Fruit fly (Drosophila melanogaster): ENCODE data around the gene Cox10.

The Cox10 gene

DNA sequence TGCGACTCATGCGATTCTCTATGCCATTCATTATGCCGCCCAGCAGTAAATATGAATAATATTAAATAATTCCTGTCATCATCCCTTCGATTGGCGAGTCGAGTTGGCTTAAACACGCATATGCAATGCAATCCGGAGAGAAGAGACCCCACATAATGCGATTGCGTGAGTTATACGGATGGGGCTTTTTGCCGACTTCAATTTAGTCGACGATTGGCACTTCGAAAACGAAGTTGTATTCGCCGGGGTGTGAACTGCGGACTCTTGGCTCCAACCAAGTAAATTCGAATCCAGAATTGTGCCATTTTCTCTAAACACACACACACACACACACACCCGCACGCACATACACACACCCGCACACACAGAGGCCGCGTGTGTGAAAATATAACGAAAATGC lies 45.0 kb downstream of the Cox10 start:
- TF ChIP-seq cg (GFP tag; optimal IDR thresholded peaks at IDR 0.05) (peak; percentile 65), Pdp1 (GFP tag; optimal IDR thresholded peaks at IDR 0.05) (peak in 1 of 2 experiments; percentile 40), Deaf1 (tag; optimal IDR thresholded peaks at IDR 0.05) (peak; percentile 83), ewg (GFP tag; optimal IDR thresholded peaks at IDR 0.05) (peak; percentile 90), CG32772 (GFP tag; IDR thresholded peaks at IDR 0.05) (no peak), CG10366 (GFP tag; IDR thresholded peaks at IDR 0.05) (no peak), Trl (optimal IDR thresholded peaks at IDR 0.05) (no peak), Trl (GFP tag; optimal IDR thresholded peaks at IDR 0.05) (peak; percentile 1), CG13296 (GFP tag; optimal IDR thresholded peaks at IDR 0.05) (no peak), Dfd (GFP tag; optimal IDR thresholded peaks at IDR 0.05) (peak in 1 of 2 experiments; percentile 8)

DNA sequence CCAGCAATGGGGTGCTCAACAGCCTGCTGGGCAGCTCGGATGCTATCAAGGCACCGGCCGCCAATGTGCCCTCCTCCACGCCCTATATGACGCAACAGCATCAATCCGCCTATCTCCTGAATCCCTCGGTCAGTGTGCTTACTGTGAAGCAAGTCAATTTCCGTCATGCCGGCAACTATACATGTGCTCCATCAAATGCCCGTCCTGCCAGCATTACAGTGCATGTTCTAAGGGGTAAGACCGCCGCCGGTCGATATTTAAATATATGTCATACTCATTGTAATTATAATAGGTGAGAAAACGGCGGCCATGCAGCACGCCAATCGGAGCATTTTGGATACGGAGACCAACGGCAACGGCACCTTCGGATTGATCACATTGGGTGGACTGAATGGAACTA lies 47.4 kb downstream of the Cox10 start:
- TF ChIP-seq Med (GFP tag) (peak; percentile 63), sens-2 (GFP tag; IDR thresholded peaks at IDR 0.05) (no peak), pan (optimal IDR thresholded peaks at IDR 0.05) (no peak), pan (GFP tag; optimal IDR thresholded peaks at IDR 0.05 in 1 of 2, IDR thresholded peaks at IDR 0.05 in 1 of 2) (peak in 1 of 2 experiments; percentile 17), Ets65A (GFP tag) (peak; percentile 88)

DNA sequence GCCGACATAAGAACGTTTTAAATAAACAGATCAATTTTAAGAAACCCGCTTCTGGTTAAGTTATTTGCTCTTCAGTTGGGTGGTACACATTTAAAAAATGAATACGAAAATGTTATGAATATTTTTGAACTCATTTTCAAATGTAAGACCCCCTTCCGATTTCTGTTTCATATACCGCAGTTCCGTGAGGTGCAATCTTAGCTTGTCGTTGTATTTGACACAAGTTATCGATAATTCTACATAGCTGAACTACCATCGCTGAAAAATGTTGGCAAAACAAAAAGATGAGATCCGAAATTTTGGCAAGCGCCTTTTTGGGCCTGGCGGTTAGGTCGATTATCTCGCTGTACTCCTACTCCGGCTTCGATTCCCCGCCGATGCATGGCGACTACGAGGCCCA lies 48.6 kb downstream of the Cox10 start, which contains the start of gene gny:
gny (plus strand) TSS at position 239 of the 400 bp plus-strand sequence.
- TF ChIP-seq CG17802 (tag; optimal IDR thresholded peaks at IDR 0.05) = peak; percentile 37
- peak; percentile 85 for TF ChIP-seq Dref (GFP tag; IDR thresholded peaks at IDR 0.05)
- peak; percentile 15 for TF ChIP-seq Lhr (GFP tag; optimal IDR thresholded peaks at IDR 0.05)
- peak; percentile 6 for TF ChIP-seq CG15514 (GFP tag; optimal IDR thresholded peaks at IDR 0.05)
- no peak for TF ChIP-seq CG8290 (GFP tag; optimal IDR thresholded peaks at IDR 0.05)
- peak in 1 of 2 experiments; percentile 61 for TF ChIP-seq CG8290 (tag; optimal IDR thresholded peaks at IDR 0.05)
- no peak for TF ChIP-seq salm (tag; optimal IDR thresholded peaks at IDR 0.05)
- TF ChIP-seq HLH4C (GFP tag; IDR thresholded peaks at IDR 0.05; ENCODE audit: partially characterized antibody) = peak; percentile 49; the same call in 2 of the 3 replicates
- TF ChIP-seq Ets97D (GFP tag; optimal IDR thresholded peaks at IDR 0.05) = peak; percentile 26
- TF ChIP-seq unc-4 (GFP tag; IDR thresholded peaks at IDR 0.05; ENCODE audit: partially characterized antibody) = 0 out of 2 replicates have a peak, but pooled peaks have one; percentile 31
- TF ChIP-seq CG9817 (tag; optimal IDR thresholded peaks at IDR 0.05) = no peak
- TF ChIP-seq CoRest (tag; optimal IDR thresholded peaks at IDR 0.05) = peak; percentile 20
- peak; percentile 26; the same call in 1 of the 3 replicates for TF ChIP-seq row (GFP tag; IDR thresholded peaks at IDR 0.05)
- TF ChIP-seq chinmo (GFP tag; IDR thresholded peaks at IDR 0.05; ENCODE audit: partially characterized antibody) = 0 out of 4 replicates have a peak, but pooled peaks have one; percentile 25
- TF ChIP-seq Dp (GFP tag; optimal IDR thresholded peaks at IDR 0.05) = peak; percentile 74
- peak; percentile 35 for TF ChIP-seq CG2116 (GFP tag; optimal IDR thresholded peaks at IDR 0.05)
- peak; percentile 3 for TF ChIP-seq CG14710 (tag; optimal IDR thresholded peaks at IDR 0.05)
- peak; percentile 2 for TF ChIP-seq Sin3A (optimal IDR thresholded peaks at IDR 0.05)
- no peak for TF ChIP-seq Pdp1 (GFP tag; optimal IDR thresholded peaks at IDR 0.05)
- TF ChIP-seq Sry-δ (GFP tag; optimal IDR thresholded peaks at IDR 0.05) = peak; percentile 87
- peak; percentile 97 for TF ChIP-seq CG30020 (tag; optimal IDR thresholded peaks at IDR 0.05)
- TF ChIP-seq sug (tag; optimal IDR thresholded peaks at IDR 0.05) = peak; percentile 70
- peak; percentile 47 for TF ChIP-seq CG4617 (GFP tag; optimal IDR thresholded peaks at IDR 0.05; ENCODE audit: borderline replicate concordance)
- peak; percentile 42; the same call in 1 of the 2 replicates for TF ChIP-seq CG13287 (GFP tag; IDR thresholded peaks at IDR 0.05; ENCODE audit: partially characterized antibody)
- TF ChIP-seq YL-1 (GFP tag; optimal IDR thresholded peaks at IDR 0.05) = peak; percentile 40
- peak; percentile 24 for TF ChIP-seq trem (tag; optimal IDR thresholded peaks at IDR 0.05)
- peak; percentile 82 for TF ChIP-seq Myb (GFP tag; optimal IDR thresholded peaks at IDR 0.05)
- peak; percentile 100 for TF ChIP-seq CG1603 (tag; optimal IDR thresholded peaks at IDR 0.05)
- peak; percentile 9 for TF ChIP-seq phol (tag; optimal IDR thresholded peaks at IDR 0.05)
- peak; percentile 77 for TF ChIP-seq E2f2 (GFP tag; IDR thresholded peaks at IDR 0.05)
- peak; percentile 42 for TF ChIP-seq stwl (tag; optimal IDR thresholded peaks at IDR 0.05)
- TF ChIP-seq MBD-R2 (GFP tag; IDR thresholded peaks at IDR 0.05) = peak; percentile 88
- no peak for TF ChIP-seq tap (tag; optimal IDR thresholded peaks at IDR 0.05)
- TF ChIP-seq H2.0 (GFP tag; IDR thresholded peaks at IDR 0.05) = no peak

Data from whole organism, embryonic.